Fruit fly (Drosophila melanogaster): ENCODE measurements around the gene CG7376.

DNA sequence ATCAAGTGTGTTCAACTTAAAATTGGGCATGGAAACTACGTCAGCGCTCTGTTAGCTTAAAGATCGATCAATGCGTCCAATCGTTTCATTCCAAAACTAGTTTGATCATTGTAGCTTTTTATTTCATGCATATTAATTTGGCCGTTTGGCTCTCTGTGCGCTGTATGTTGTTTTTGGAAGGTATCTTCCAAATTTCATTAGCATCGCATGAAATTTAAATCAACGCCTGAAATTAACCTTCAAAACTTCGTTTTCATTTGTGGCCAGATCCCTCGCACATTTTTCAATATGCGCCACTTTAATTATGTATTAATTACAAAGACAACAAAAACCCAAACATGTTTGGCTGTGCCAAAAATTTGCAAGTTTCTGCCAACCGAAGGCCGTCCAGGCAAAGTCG lies 35.5 kb upstream of the CG7376 start:
- no peak for TF ChIP-seq psq (optimal IDR thresholded peaks at IDR 0.05)
- TF ChIP-seq Myc (optimal IDR thresholded peaks at IDR 0.05), result no peak
- no peak for TF ChIP-seq h (optimal IDR thresholded peaks at IDR 0.05)

All from Kc167 (cell line).